Worm (Caenorhabditis elegans): ENCODE measurements around the gene rig-4.

- TF ChIP-seq dao-5 (tag; optimal IDR thresholded peaks at IDR 0.05) (no peak), him-1 (tag; optimal IDR thresholded peaks at IDR 0.05) (no peak)
Measured at ce11 chrIV:8032135-8032915, 28.4 kb upstream of the rig-4 start.
